Fruit fly (Drosophila melanogaster) whole organism, prepupa: ENCODE results near the gene CG13842.
A peak's percentile ranks its signal among the peaks of the same experiment; 100 is the strongest.

Source experiments
- Blimp-1 ChIP-seq: fragments of 200-800 bp; sonication (Bioruptor generic); optimal IDR thresholded peaks from 3 replicates; lab custom pipeline; 2017; ENCODE audit warnings: missing biosample characterization, missing genetic modification characterization, mild to moderate bottlenecking, moderate library complexity, missing genetic modification reagents
- CG10631 ChIP-seq: fragments of 200-800 bp; sonication (Bioruptor generic); optimal IDR thresholded peaks from 2 replicates; lab custom pipeline; 2016; ENCODE audit warnings: missing biosample characterization, missing genetic modification characterization
- CG10669 ChIP-seq: fragments of 200-800 bp; sonication (Bioruptor generic); optimal IDR thresholded peaks from 3 replicates; lab custom pipeline; 2018; ENCODE audit warnings: missing biosample characterization, mild to moderate bottlenecking, missing genetic modification characterization, moderate library complexity
- CG11294 ChIP-seq: fragments of 200-800 bp; sonication (Bioruptor generic); IDR thresholded peaks from 2 replicates; pipeline ENCODE4 v1.3.6; 2022; ENCODE audit warnings: missing biosample characterization, missing genetic modification characterization
- CG15336 ChIP-seq: fragments of 200-800 bp; sonication (Bioruptor generic); IDR thresholded peaks from 2 replicates; pipeline ENCODE4 v1.3.6; 2022; ENCODE audit warnings: missing biosample characterization, missing genetic modification characterization
- CG1621 ChIP-seq: fragments of 200-800 bp; sonication (Bioruptor generic); optimal IDR thresholded peaks from 3 replicates; lab custom pipeline; 2018; ENCODE audit warnings: missing biosample characterization, mild to moderate bottlenecking, missing genetic modification characterization
- CG16779 ChIP-seq: fragments of 200-800 bp; sonication (Bioruptor generic); optimal IDR thresholded peaks from 3 replicates; lab custom pipeline; 2017; ENCODE audit warnings: missing biosample characterization, mild to moderate bottlenecking, missing genetic modification characterization
- CG3032 ChIP-seq: fragments of 200-800 bp; optimal IDR thresholded peaks from 2 replicates; lab custom pipeline; 2019; ENCODE audit warnings: missing biosample characterization, mild to moderate bottlenecking, missing genetic modification characterization, moderate library complexity
- CG32006 ChIP-seq: fragments of 200-800 bp; sonication (Bioruptor generic); optimal IDR thresholded peaks from 3 replicates; lab custom pipeline; 2017; ENCODE audit warnings: missing biosample characterization, mild to moderate bottlenecking, missing genetic modification characterization
- CG3919 ChIP-seq: fragments of 200-800 bp; sonication (Bioruptor generic); optimal IDR thresholded peaks from 3 replicates; lab custom pipeline; 2016; ENCODE audit warnings: missing biosample characterization, missing genetic modification characterization
- CG4318 ChIP-seq: fragments of 200-800 bp; sonication (Bioruptor generic); optimal IDR thresholded peaks from 3 replicates; lab custom pipeline; 2017; ENCODE audit warnings: missing biosample characterization, mild to moderate bottlenecking, missing genetic modification characterization
- CG6163 ChIP-seq: fragments of 200-800 bp; sonication (Bioruptor generic); IDR thresholded peaks from 3 replicates; pipeline ENCODE4 v1.3.6; 2022; ENCODE audit warnings: missing biosample characterization, missing genetic modification characterization
- CG6792 ChIP-seq: fragments of 200-800 bp; sonication (Bioruptor generic); optimal IDR thresholded peaks from 3 replicates; lab custom pipeline; 2016; ENCODE audit warnings: missing biosample characterization, missing genetic modification characterization
- CG7368 ChIP-seq: fragments of 200-800 bp; sonication (Bioruptor generic); optimal IDR thresholded peaks from 3 replicates; lab custom pipeline; 2016; ENCODE audit warnings: missing biosample characterization, missing genetic modification characterization
- CG8119 ChIP-seq: fragments of 200-800 bp; sonication (Bioruptor generic); IDR thresholded peaks from 3 replicates; pipeline ENCODE4 v1.3.6; 2022; ENCODE audit warnings: missing biosample characterization, missing genetic modification characterization
- CG8319 ChIP-seq: fragments of 200-800 bp; sonication (Bioruptor generic); optimal IDR thresholded peaks from 3 replicates; lab custom pipeline; 2016; ENCODE audit warnings: missing biosample characterization, missing genetic modification characterization
- CG8632 ChIP-seq: fragments of 200-800 bp; sonication (Bioruptor generic); optimal IDR thresholded peaks from 3 replicates; lab custom pipeline; 2016; ENCODE audit warnings: missing biosample characterization, missing genetic modification characterization
- CG9139 ChIP-seq: fragments of 200-800 bp; sonication (Bioruptor generic); optimal IDR thresholded peaks from 3 replicates; lab custom pipeline; 2017; ENCODE audit warnings: missing biosample characterization, mild to moderate bottlenecking, missing genetic modification characterization
- Eip75B ChIP-seq: fragments of 200-800 bp; sonication (Bioruptor generic); optimal IDR thresholded peaks from 3 replicates; lab custom pipeline; 2016; ENCODE audit warnings: missing biosample characterization, missing genetic modification characterization
- Eip78C ChIP-seq: fragments of 200-800 bp; sonication (Bioruptor generic); peaks from one replicate; lab custom pipeline; 2016; ENCODE audit warnings: missing biosample characterization, missing genetic modification characterization
- Eip93F ChIP-seq: fragments of 200-800 bp; sonication (Bioruptor generic); optimal IDR thresholded peaks from 2 replicates; lab custom pipeline; 2016; ENCODE audit warnings: missing biosample characterization, mild to moderate bottlenecking, missing genetic modification characterization
- Ets21C ChIP-seq: fragments of 200-800 bp; sonication (Bioruptor generic); optimal IDR thresholded peaks from 3 replicates; lab custom pipeline; 2016; ENCODE audit warnings: missing biosample characterization, missing genetic modification characterization
- Ets96B ChIP-seq: fragments of 200-800 bp; optimal IDR thresholded peaks from 2 replicates; lab custom pipeline; 2019; ENCODE audit warnings: missing biosample characterization, mild to moderate bottlenecking, missing genetic modification characterization, moderate library complexity
- Gug ChIP-seq: fragments of 200-800 bp; sonication (Bioruptor generic); IDR thresholded peaks from 2 replicates; pipeline ENCODE4 v1.3.6; 2022; ENCODE audit warnings: missing biosample characterization, missing genetic modification characterization
- Hr38 ChIP-seq: sonication (Bioruptor generic); optimal IDR thresholded peaks from 2 replicates; lab custom pipeline; 2016; ENCODE audit warnings: missing biosample characterization, missing genetic modification characterization
- Hr39 ChIP-seq: fragments of 200-800 bp; sonication (Bioruptor generic); optimal IDR thresholded peaks from 2 replicates; lab custom pipeline; 2016; ENCODE audit warnings: missing biosample characterization, missing genetic modification characterization
- Hr4 ChIP-seq: fragments of 200-800 bp; sonication (Bioruptor generic); optimal IDR thresholded peaks from 3 replicates; lab custom pipeline; 2016; ENCODE audit warnings: missing biosample characterization, missing genetic modification characterization
- Lpt ChIP-seq: fragments of 200-800 bp; sonication (Bioruptor generic); optimal IDR thresholded peaks from 3 replicates; lab custom pipeline; 2016; ENCODE audit warnings: missing biosample characterization, missing genetic modification characterization
- Met ChIP-seq: fragments of 200-800 bp; sonication (Bioruptor generic); optimal IDR thresholded peaks from 3 replicates; lab custom pipeline; 2016; ENCODE audit warnings: missing biosample characterization, missing genetic modification characterization
- OdsH ChIP-seq: fragments of 200-800 bp; sonication (Bioruptor generic); optimal IDR thresholded peaks from 3 replicates; lab custom pipeline; 2016; ENCODE audit warnings: missing biosample characterization, missing genetic modification characterization
- Smox ChIP-seq: fragments of 200-800 bp; sonication (Bioruptor generic); optimal IDR thresholded peaks from 3 replicates; lab custom pipeline; 2016; ENCODE audit warnings: missing biosample characterization, missing genetic modification characterization
- Sox102F ChIP-seq: fragments of 200-800 bp; sonication (Bioruptor generic); optimal IDR thresholded peaks from 2 replicates; lab custom pipeline; 2016; ENCODE audit warnings: missing biosample characterization, mild to moderate bottlenecking, missing genetic modification characterization
- Sox14 ChIP-seq: fragments of 200-800 bp; sonication (Bioruptor generic); optimal IDR thresholded peaks from 3 replicates; lab custom pipeline; 2016; ENCODE audit warnings: missing biosample characterization, missing genetic modification characterization
- Sox15 ChIP-seq: fragments of 200-800 bp; sonication (Bioruptor generic); optimal IDR thresholded peaks from 3 replicates; lab custom pipeline; 2016; ENCODE audit warnings: missing biosample characterization, missing genetic modification characterization
- achi ChIP-seq: fragments of 200-800 bp; sonication (Bioruptor generic); optimal IDR thresholded peaks from 3 replicates; lab custom pipeline; 2016; ENCODE audit warnings: missing biosample characterization, missing genetic modification characterization
- acj6 ChIP-seq: fragments of 200-800 bp; sonication (Bioruptor generic); optimal IDR thresholded peaks from 3 replicates; lab custom pipeline; 2016; ENCODE audit warnings: missing biosample characterization, missing genetic modification characterization
- dac ChIP-seq: fragments of 200-800 bp; sonication (Bioruptor generic); optimal IDR thresholded peaks from 2 replicates; lab custom pipeline; 2017; ENCODE audit warnings: missing biosample characterization, mild to moderate bottlenecking, missing genetic modification characterization
- dsx ChIP-seq: fragments of 200-800 bp; optimal IDR thresholded peaks from 3 replicates; lab custom pipeline; 2019; ENCODE audit warnings: missing biosample characterization, mild to moderate bottlenecking, missing genetic modification characterization, moderate library complexity; ENCODE audit not compliant: poor library complexity, severe bottlenecking
- esn ChIP-seq: fragments of 200-800 bp; sonication (Bioruptor generic); optimal IDR thresholded peaks from 2 replicates; lab custom pipeline; 2016; ENCODE audit warnings: missing biosample characterization, mild to moderate bottlenecking, missing genetic modification characterization, moderate library complexity
- fd59A ChIP-seq: fragments of 200-800 bp; sonication (Bioruptor generic); optimal IDR thresholded peaks from 2 replicates; lab custom pipeline; 2017; ENCODE audit warnings: missing biosample characterization, mild to moderate bottlenecking, missing genetic modification characterization, missing genetic modification reagents
- fd85E ChIP-seq: fragments of 200-800 bp; sonication (Bioruptor generic); optimal IDR thresholded peaks from 3 replicates; lab custom pipeline; 2016; ENCODE audit warnings: missing biosample characterization, missing genetic modification characterization
- fkh ChIP-seq: fragments of 200-800 bp; sonication (Bioruptor generic); optimal IDR thresholded peaks from 3 replicates; lab custom pipeline; 2017; ENCODE audit warnings: missing biosample characterization, mild to moderate bottlenecking, missing genetic modification characterization, moderate library complexity
- lz ChIP-seq: fragments of 200-800 bp; sonication (Bioruptor generic); optimal IDR thresholded peaks from 3 replicates; lab custom pipeline; 2016; ENCODE audit warnings: missing biosample characterization, missing genetic modification characterization
- net ChIP-seq: fragments of 200-800 bp; sonication (Bioruptor generic); optimal IDR thresholded peaks from 3 replicates; lab custom pipeline; 2016; ENCODE audit warnings: missing biosample characterization, missing genetic modification characterization
- pdm3 ChIP-seq: fragments of 200-800 bp; sonication (Bioruptor generic); optimal IDR thresholded peaks from 3 replicates; lab custom pipeline; 2016; ENCODE audit warnings: missing biosample characterization, missing genetic modification characterization
- salr ChIP-seq, 2 experiments: fragments of 200-800 bp; sonication (Bioruptor generic); optimal IDR thresholded peaks; 3 replicates each; lab custom pipeline; 2016 to 2018; ENCODE audit warnings: missing biosample characterization in 2 of 2, missing genetic modification characterization in 2 of 2, mild to moderate bottlenecking in 1 of 2
- spab ChIP-seq: fragments of 200-800 bp; sonication (Bioruptor generic); optimal IDR thresholded peaks from 2 replicates; lab custom pipeline; 2017; ENCODE audit warnings: missing biosample characterization, mild to moderate bottlenecking, missing genetic modification characterization, missing genetic modification reagents
- topi ChIP-seq: fragments of 200-800 bp; sonication (Bioruptor generic); optimal IDR thresholded peaks from 3 replicates; lab custom pipeline; 2016; ENCODE audit warnings: missing biosample characterization, missing genetic modification characterization
- vri ChIP-seq: fragments of 200-800 bp; sonication (Bioruptor generic); optimal IDR thresholded peaks from 3 replicates; lab custom pipeline; 2016; ENCODE audit warnings: missing biosample characterization, mild to moderate bottlenecking, missing genetic modification characterization

The CG13842 gene

dm6 chr3R:22664274-22664673 is 42.8 kb downstream of the CG13842 start (continued):
- TF ChIP-seq CG15336 (peak; percentile 90), CG3919 (GFP tag; lab: Kevin White, UChicago) (peak; percentile 67), Blimp-1 (no peak), spab (no peak), Eip75B (peak; percentile 20), CG8119 (GFP tag; lab: Robert Waterston, UW) (peak; percentile 92), pdm3 (peak; percentile 77), topi (peak; percentile 1), salr (GFP tag; optimal IDR thresholded peaks at IDR 0.05; lab: Kevin White, UChicago) (peak in 1 of 2 experiments; percentile 69), Ets96B (tag; lab: Kevin White, UChicago) (no peak), CG8632 (GFP tag; lab: Kevin White, UChicago) (peak; percentile 26), CG3032 (tag; lab: Kevin White, UChicago) (no peak), Eip78C (GFP tag; lab: Kevin White, UChicago) (peak; percentile 87), lz (GFP tag; lab: Kevin White, UChicago) (peak; percentile 10), fd59A (GFP tag; lab: Kevin White, UChicago) (peak; percentile 12), Hr39 (GFP tag; lab: Kevin White, UChicago) (peak; percentile 13), CG6792 (peak; percentile 49), net (peak; percentile 75), Hr4 (peak; percentile 92), Smox (GFP tag; lab: Kevin White, UChicago) (no peak)
- TF ChIP-seq, all 60 proteins: peak for 33

DNA sequence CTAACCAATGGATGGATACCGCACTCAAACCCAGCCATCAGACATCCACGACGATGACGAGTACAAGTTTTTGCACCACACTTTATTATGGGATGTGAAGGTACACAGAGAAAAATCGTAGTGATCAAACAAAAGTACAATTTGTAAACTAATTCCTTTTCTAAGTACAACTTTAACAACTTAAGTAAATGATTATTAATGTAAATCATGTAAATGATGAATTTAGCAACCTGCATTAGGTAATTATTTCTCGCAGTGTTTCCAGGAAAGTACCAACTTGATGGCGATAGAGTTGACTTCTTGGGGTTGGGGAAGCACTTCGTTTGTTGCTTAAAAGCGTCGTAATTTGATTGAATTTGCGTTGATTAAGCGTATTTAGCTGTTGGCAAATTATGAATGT is 44.0 kb downstream of the CG13842 start:
- TF ChIP-seq CG8632 (GFP tag; lab: Kevin White, UChicago), result peak; percentile 35
- no peak for TF ChIP-seq dac (GFP tag; lab: Kevin White, UChicago)
- no peak for TF ChIP-seq dsx (GFP tag; lab: Kevin White, UChicago)
- peak; percentile 87 for TF ChIP-seq Hr4
- peak; percentile 46 for TF ChIP-seq fd59A (GFP tag; lab: Kevin White, UChicago)
- TF ChIP-seq Smox (GFP tag; lab: Kevin White, UChicago), result peak; percentile 22
- no peak for TF ChIP-seq Eip93F (GFP tag; lab: Kevin White, UChicago)
- no peak for TF ChIP-seq Ets21C (GFP tag; lab: Kevin White, UChicago)
- TF ChIP-seq acj6 (GFP tag; lab: Kevin White, UChicago), result peak; percentile 73
- TF ChIP-seq lz (GFP tag; lab: Kevin White, UChicago), result no peak
- peak; percentile 75 for TF ChIP-seq achi (GFP tag; lab: Kevin White, UChicago)
- no peak for TF ChIP-seq Hr38
- TF ChIP-seq OdsH (GFP tag; lab: Kevin White, UChicago), result peak; percentile 73
- no peak for TF ChIP-seq CG7368 (GFP tag; lab: Kevin White, UChicago)
- TF ChIP-seq Lpt (GFP tag; lab: Kevin White, UChicago), result peak; percentile 10
- no peak for TF ChIP-seq Sox102F (GFP tag; lab: Kevin White, UChicago)
- TF ChIP-seq topi, result peak; percentile 8
- TF ChIP-seq CG4318 (GFP tag; lab: Kevin White, UChicago), result peak; percentile 62
- TF ChIP-seq Hr39 (GFP tag; lab: Kevin White, UChicago), result peak; percentile 41
- TF ChIP-seq vri (GFP tag; lab: Kevin White, UChicago), result no peak
- TF ChIP-seq Sox15, result no peak
- no peak for TF ChIP-seq CG3032 (tag; lab: Kevin White, UChicago)
- no peak for TF ChIP-seq esn (GFP tag; lab: Kevin White, UChicago)
- no peak for TF ChIP-seq CG11294 (GFP tag; lab: Robert Waterston, UW)
- no peak for TF ChIP-seq CG16779 (tag; lab: Kevin White, UChicago)
- no peak for TF ChIP-seq fd85E (GFP tag; lab: Kevin White, UChicago)
- TF ChIP-seq CG1621 (tag; lab: Kevin White, UChicago), result peak; percentile 32
- TF ChIP-seq fkh, result no peak
- TF ChIP-seq CG10669 (GFP tag; lab: Kevin White, UChicago), result no peak
- peak; percentile 8 for TF ChIP-seq CG6792
- no peak for TF ChIP-seq spab
- peak; percentile 81 for TF ChIP-seq Eip78C (GFP tag; lab: Kevin White, UChicago)
- no peak for TF ChIP-seq Blimp-1
- TF ChIP-seq CG32006 (GFP tag; lab: Kevin White, UChicago), result peak; percentile 86
- peak; percentile 37 for TF ChIP-seq Met (GFP tag; lab: Kevin White, UChicago)
- TF ChIP-seq CG10631, result peak; percentile 51
- no peak for TF ChIP-seq CG8319
- no peak for TF ChIP-seq CG9139 (GFP tag; lab: Kevin White, UChicago)
- peak; percentile 64 for TF ChIP-seq Sox14 (GFP tag; lab: Kevin White, UChicago)
- peak; percentile 76; the same call in 2 of the 3 replicates for TF ChIP-seq CG6163 (GFP tag; lab: Robert Waterston, UW)
- no peak for TF ChIP-seq Gug
- peak; percentile 88 for TF ChIP-seq CG15336
